Worm (Caenorhabditis elegans): ENCODE measurements around the gene sdz-35.
"Not testable (repeated sequence)": the region's sequence is repeated elsewhere in the genome, so short reads cannot be mapped to it uniquely, and the experiment has no call there.

sdz-35 gene

ce11 chrII:3195739-3196138, 12.8 kb downstream of the sdz-35 start:
- no peak for TF ChIP-seq T22C8.4 (GFP tag; IDR thresholded peaks at IDR 0.05)
- TF ChIP-seq flt-1 (GFP tag; IDR thresholded peaks at IDR 0.05): no peak
- no peak for TF ChIP-seq ref-1 (GFP tag; conservative IDR thresholded peaks at IDR 0.05)
- no peak for TF ChIP-seq tab-1 (GFP tag; IDR thresholded peaks at IDR 0.05)
- TF ChIP-seq ztf-23 (GFP tag; IDR thresholded peaks at IDR 0.05): no peak
- TF ChIP-seq cog-1 (tag; optimal IDR thresholded peaks at IDR 0.05): no peak
- TF ChIP-seq ztf-29 (GFP tag; IDR thresholded peaks at IDR 0.05): no peak
- TF ChIP-seq med-1 (GFP tag; optimal IDR thresholded peaks at IDR 0.05; ENCODE audit: insufficient read depth): no peak
- TF ChIP-seq klf-2 (GFP tag; conservative IDR thresholded peaks at IDR 0.05): no peak

ce11 chrII:3191544-3191943, 17.0 kb downstream of the sdz-35 start, which contains the start of gene Y27F2A.9:
Gene Y27F2A.9, minus strand, starts transcription at chrII:3191644.
- not testable (repeated sequence) for TF ChIP-seq ztf-29, tab-1, ztf-23 (GFP tag; IDR thresholded peaks at IDR 0.05)

ce11 chrII:3189038-3189437, 19.5 kb downstream of the sdz-35 start, which contains the start of gene Y27F2A.11:
Gene Y27F2A.11, plus strand, starts transcription at chrII:3189338.
- not testable (repeated sequence) for TF ChIP-seq T22C8.4, tab-1, ztf-29 (GFP tag; IDR thresholded peaks at IDR 0.05)

ce11 chrII:3185848-3186247, 22.7 kb downstream of the sdz-35 start:
- TF ChIP-seq med-1 (GFP tag; optimal IDR thresholded peaks at IDR 0.05; ENCODE audit: insufficient read depth) (no peak), tab-1 (GFP tag; IDR thresholded peaks at IDR 0.05) (no peak), cog-1 (tag; optimal IDR thresholded peaks at IDR 0.05) (no peak), T22C8.4 (GFP tag; IDR thresholded peaks at IDR 0.05) (no peak), ref-1 (GFP tag; conservative IDR thresholded peaks at IDR 0.05) (no peak), flt-1 (GFP tag; IDR thresholded peaks at IDR 0.05) (no peak), ztf-29 (GFP tag; IDR thresholded peaks at IDR 0.05) (no peak), klf-2 (GFP tag; conservative IDR thresholded peaks at IDR 0.05) (no peak), ztf-23 (GFP tag; IDR thresholded peaks at IDR 0.05) (no peak)

- not testable (repeated sequence) for TF ChIP-seq tab-1 (GFP tag; IDR thresholded peaks at IDR 0.05); med-1 (GFP tag; optimal IDR thresholded peaks at IDR 0.05; ENCODE audit: insufficient read depth); ref-1 (GFP tag; conservative IDR thresholded peaks at IDR 0.05)
Measured at ce11 chrII:3184858-3185257, 23.7 kb downstream of the sdz-35 start, which contains the start of gene sri-78. Gene sri-78, plus strand, starts transcription at chrII:3185158.

ce11 chrII:3183300-3183840, 25.2 kb downstream of the sdz-35 start, which contains the start of the genes Y27F2A.6 and Y27F2A.8:
Gene Y27F2A.6, minus strand, starts transcription at chrII:3183400.
Gene Y27F2A.8, plus strand, starts transcription at chrII:3183790.
- TF ChIP-seq ref-1 (GFP tag; conservative IDR thresholded peaks at IDR 0.05); flt-1 (GFP tag; IDR thresholded peaks at IDR 0.05); tab-1 (GFP tag; IDR thresholded peaks at IDR 0.05): not testable (repeated sequence)

ce11 chrII:3177663-3178062, 30.9 kb downstream of the sdz-35 start, which contains the start of gene sri-40:
Gene sri-40, plus strand, starts transcription at chrII:3177963.
- not testable (repeated sequence) for TF ChIP-seq med-1 (GFP tag; optimal IDR thresholded peaks at IDR 0.05; ENCODE audit: insufficient read depth); cog-1 (tag; optimal IDR thresholded peaks at IDR 0.05); ref-1 (GFP tag; conservative IDR thresholded peaks at IDR 0.05)

ce11 chrII:3172176-3172575, 36.4 kb downstream of the sdz-35 start, which contains the start of gene Y27F2A.10:
Gene Y27F2A.10, minus strand, starts transcription at chrII:3172276.
- TF ChIP-seq klf-2 (GFP tag; conservative IDR thresholded peaks at IDR 0.05) (no peak), med-1 (GFP tag; optimal IDR thresholded peaks at IDR 0.05; ENCODE audit: insufficient read depth) (no peak)

ce11 chrII:3170089-3170488, 38.5 kb downstream of the sdz-35 start, which contains the start of gene fbxc-55:
Gene fbxc-55, minus strand, starts transcription at chrII:3170189.
- TF ChIP-seq T22C8.4 (GFP tag; IDR thresholded peaks at IDR 0.05) (no peak), cog-1 (tag; optimal IDR thresholded peaks at IDR 0.05) (no peak), med-1 (GFP tag; optimal IDR thresholded peaks at IDR 0.05; ENCODE audit: insufficient read depth) (no peak), ref-1 (GFP tag; conservative IDR thresholded peaks at IDR 0.05) (no peak), ztf-23 (GFP tag; IDR thresholded peaks at IDR 0.05) (no peak), ztf-29 (GFP tag; IDR thresholded peaks at IDR 0.05) (no peak), klf-2 (GFP tag; conservative IDR thresholded peaks at IDR 0.05) (no peak), tab-1 (GFP tag; IDR thresholded peaks at IDR 0.05) (no peak)

- TF ChIP-seq tab-1 (GFP tag; IDR thresholded peaks at IDR 0.05) (no peak), T22C8.4 (GFP tag; IDR thresholded peaks at IDR 0.05) (no peak), ref-1 (GFP tag; conservative IDR thresholded peaks at IDR 0.05) (no peak), ztf-29 (GFP tag; IDR thresholded peaks at IDR 0.05) (no peak), flt-1 (GFP tag; IDR thresholded peaks at IDR 0.05) (no peak), cog-1 (tag; optimal IDR thresholded peaks at IDR 0.05) (no peak), med-1 (GFP tag; optimal IDR thresholded peaks at IDR 0.05; ENCODE audit: insufficient read depth) (no peak), klf-2 (GFP tag; conservative IDR thresholded peaks at IDR 0.05) (no peak), ztf-23 (GFP tag; IDR thresholded peaks at IDR 0.05) (no peak)
Measured at ce11 chrII:3158985-3159384, 49.6 kb downstream of the sdz-35 start, which contains the start of gene sri-34. Gene sri-34, minus strand, starts transcription at chrII:3159085.

Data from whole organism, midembryonic.